Worm (Caenorhabditis elegans) whole organism, early embryonic: ENCODE measurements around the gene msp-45.

Source experiments
- B0310.2 ChIP-seq: sonication (generic microtip); optimal IDR thresholded peaks from 2 replicates; lab custom pipeline; 2016; ENCODE audit warnings: mild to moderate bottlenecking, missing genetic modification characterization, missing compliant biosample characterization
- aly-1 ChIP-seq: sonication (generic microtip); optimal IDR thresholded peaks from 2 replicates; lab custom pipeline; 2016; ENCODE audit warnings: missing genetic modification characterization, missing compliant biosample characterization
- ama-1 ChIP-seq: fragments of 150-350 bp; optimal IDR thresholded peaks from 2 replicates; lab custom pipeline; 2014
- ets-7 ChIP-seq: sonication (generic microtip); optimal IDR thresholded peaks from 2 replicates; lab custom pipeline; 2016; ENCODE audit warnings: missing genotype, missing genetic modification characterization, missing compliant biosample characterization
- flt-1 ChIP-seq: fragments of 200-800 bp; sonication (Bioruptor generic); IDR thresholded peaks from 2 replicates; pipeline ENCODE4 v1.3.6; 2022; ENCODE audit warnings: missing genetic modification characterization, missing compliant biosample characterization
- hmg-4 ChIP-seq: fragments of 200-800 bp; sonication (Bioruptor generic); optimal IDR thresholded peaks from 2 replicates; lab custom pipeline; 2018; ENCODE audit warnings: mild to moderate bottlenecking, missing genetic modification characterization, missing compliant biosample characterization
- scrt-1 ChIP-seq: fragments of 200-800 bp; sonication (Bioruptor generic); IDR thresholded peaks from 2 replicates; pipeline ENCODE4 v1.3.6; 2022; ENCODE audit warnings: missing genetic modification characterization, missing compliant biosample characterization
- tbx-11 ChIP-seq: fragments of 200-800 bp; sonication (Bioruptor generic); IDR thresholded peaks from 2 replicates; pipeline ENCODE4 v1.3.6; 2022; ENCODE audit warnings: missing genetic modification characterization, missing compliant biosample characterization
- tra-4 ChIP-seq: sonication (generic microtip); optimal IDR thresholded peaks from 2 replicates; lab custom pipeline; 2017; ENCODE audit warnings: missing genetic modification characterization, missing compliant biosample characterization

- no peak for TF ChIP-seq ets-7
- TF ChIP-seq flt-1 (GFP tag; lab: Robert Waterston, UW), result no peak
- no peak for TF ChIP-seq B0310.2 (tag; lab: Kevin White, UChicago)
- no peak for TF ChIP-seq ama-1 (lab: Kevin White, UChicago)
- no peak for TF ChIP-seq hmg-4
- no peak for TF ChIP-seq tra-4 (tag; lab: Kevin White, UChicago)
- no peak for TF ChIP-seq tbx-11 (GFP tag; lab: Robert Waterston, UW)
- TF ChIP-seq scrt-1 (GFP tag; lab: Robert Waterston, UW), result no peak
- TF ChIP-seq aly-1 (tag; lab: Kevin White, UChicago), result no peak
Measured at ce11 chrII:5184661-5185545, 28.0 kb upstream of the msp-45 start.
